Worm (Caenorhabditis elegans) whole organism, L4/young adult: ENCODE data around the gene unc-10.
A peak's percentile ranks its signal among the peaks of the same experiment; 100 is the strongest.

Source experiments
- W03F9.2 ChIP-seq: fragments of 150-350 bp; optimal IDR thresholded peaks from 2 replicates; lab custom pipeline; 2014; ENCODE audit warnings: missing biosample characterization, missing genetic modification characterization
- dao-5 ChIP-seq: sonication (generic microtip); optimal IDR thresholded peaks from 2 replicates; lab custom pipeline; 2016; ENCODE audit warnings: missing genotype, missing genetic modification characterization, moderate library complexity, missing compliant biosample characterization
- him-1 ChIP-seq: sonication (generic microtip); optimal IDR thresholded peaks from 2 replicates; lab custom pipeline; 2016; ENCODE audit warnings: missing genotype, missing genetic modification reagents, missing genetic modification characterization, missing compliant biosample characterization

Gene unc-10

ce11 chrX:7281347-7281746, 1.2 kb upstream of the unc-10 start:
- TF ChIP-seq him-1 (tag; lab: Kevin White, UChicago) (no peak), W03F9.2 (tag; lab: Kevin White, UChicago) (no peak), dao-5 (no peak)

- TF ChIP-seq W03F9.2 (tag; lab: Kevin White, UChicago), result no peak
- no peak for TF ChIP-seq dao-5
- no peak for TF ChIP-seq him-1 (tag; lab: Kevin White, UChicago)
Observed at ce11 chrX:7278095-7278494, 2.0 kb downstream of the unc-10 start.

DNA sequence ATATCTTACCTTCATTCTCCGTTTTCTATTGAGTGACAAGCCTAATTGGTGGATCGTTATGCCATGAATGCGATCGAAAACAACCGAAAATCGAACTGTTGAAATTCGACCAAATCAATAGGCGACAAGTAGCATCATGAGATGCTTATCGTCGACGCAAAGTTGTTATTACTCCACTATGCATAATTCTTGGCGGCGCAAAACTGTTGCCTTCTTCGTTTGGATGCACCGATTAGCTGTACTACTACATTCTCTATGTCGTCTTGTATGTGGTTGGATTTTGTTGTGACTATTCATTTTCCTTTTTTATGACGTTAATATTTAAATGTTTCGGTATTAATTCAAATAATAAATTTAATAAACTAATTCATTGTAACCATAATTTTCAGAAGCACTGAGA, 8.2 kb downstream of the unc-10 start, which contains the start of gene F46H5.11:
Gene F46H5.11, minus strand, starts transcription at position 101 of the 400 bp plus-strand sequence.
- TF ChIP-seq W03F9.2 (tag; lab: Kevin White, UChicago) (no peak), him-1 (tag; lab: Kevin White, UChicago) (no peak), dao-5 (no peak)

DNA sequence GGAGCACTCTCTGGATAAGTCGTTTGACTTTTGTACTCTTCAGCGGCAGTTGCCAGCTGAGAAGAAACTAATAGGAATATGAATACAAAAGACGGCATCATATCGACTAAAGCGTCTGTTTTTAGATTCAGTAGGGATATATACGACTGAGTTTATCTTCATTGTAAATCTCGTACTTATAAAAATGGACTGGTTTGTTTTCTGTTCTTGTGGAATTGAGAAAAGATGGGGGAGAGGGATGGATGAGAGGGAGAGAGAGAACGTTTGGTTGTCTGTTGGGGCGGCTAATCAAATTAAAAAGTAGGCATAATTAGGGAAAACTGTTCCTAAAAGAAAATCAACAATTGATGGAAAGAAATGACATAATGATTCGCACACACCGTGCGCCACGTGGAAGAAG, 10.7 kb downstream of the unc-10 start, which contains the start of gene grd-7:
Gene grd-7, minus strand, starts transcription at position 101 of the 400 bp plus-strand sequence.
- TF ChIP-seq him-1 (tag; lab: Kevin White, UChicago) (no peak), W03F9.2 (tag; lab: Kevin White, UChicago) (no peak), dao-5 (no peak)

- TF ChIP-seq dao-5, result no peak
- TF ChIP-seq him-1 (tag; lab: Kevin White, UChicago), result no peak
- no peak for TF ChIP-seq W03F9.2 (tag; lab: Kevin White, UChicago)
Observed at ce11 chrX:7268965-7269364, 11.2 kb downstream of the unc-10 start.

DNA sequence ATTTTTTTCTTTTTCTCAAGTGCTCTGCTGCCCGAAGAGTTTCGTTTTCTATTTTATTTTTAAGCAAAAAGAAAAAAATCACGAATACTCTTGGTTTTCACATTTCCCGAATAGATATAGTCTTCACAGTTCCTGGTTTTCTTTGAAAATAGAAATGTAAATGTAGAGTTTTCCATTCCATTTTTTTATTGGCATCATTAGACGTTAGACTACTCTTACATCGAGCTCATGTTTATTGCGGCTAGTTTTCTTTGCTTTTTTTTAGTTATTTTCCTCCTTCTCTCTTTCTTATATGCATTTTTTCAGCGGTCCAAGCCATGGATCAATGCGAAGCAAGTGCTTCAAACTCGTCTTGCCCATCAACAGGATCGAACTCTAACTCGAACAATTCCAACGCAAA, 14.8 kb downstream of the unc-10 start, which contains the start of gene F46H5.2:
Gene F46H5.2, plus strand, starts transcription at position 301 of the 400 bp plus-strand sequence.
- no peak for TF ChIP-seq W03F9.2 (tag; lab: Kevin White, UChicago)
- no peak for TF ChIP-seq dao-5
- no peak for TF ChIP-seq him-1 (tag; lab: Kevin White, UChicago)

ce11 chrX:7264591-7265306, 15.4 kb downstream of the unc-10 start:
- TF ChIP-seq him-1 (tag; lab: Kevin White, UChicago) (peak; percentile 84), dao-5 (no peak)

- no peak for TF ChIP-seq W03F9.2 (tag; lab: Kevin White, UChicago)
- no peak for TF ChIP-seq dao-5
- no peak for TF ChIP-seq him-1 (tag; lab: Kevin White, UChicago)
Observed at ce11 chrX:7260327-7261019, 19.6 kb downstream of the unc-10 start, which contains the start of gene lact-1. Gene lact-1, minus strand, starts transcription at chrX:7260377.

- TF ChIP-seq W03F9.2 (tag; lab: Kevin White, UChicago), result no peak
Observed at ce11 chrX:7256891-7257290, 23.2 kb downstream of the unc-10 start, which contains the start of gene F46H5.5. Gene F46H5.5, minus strand, starts transcription at chrX:7256991.

DNA sequence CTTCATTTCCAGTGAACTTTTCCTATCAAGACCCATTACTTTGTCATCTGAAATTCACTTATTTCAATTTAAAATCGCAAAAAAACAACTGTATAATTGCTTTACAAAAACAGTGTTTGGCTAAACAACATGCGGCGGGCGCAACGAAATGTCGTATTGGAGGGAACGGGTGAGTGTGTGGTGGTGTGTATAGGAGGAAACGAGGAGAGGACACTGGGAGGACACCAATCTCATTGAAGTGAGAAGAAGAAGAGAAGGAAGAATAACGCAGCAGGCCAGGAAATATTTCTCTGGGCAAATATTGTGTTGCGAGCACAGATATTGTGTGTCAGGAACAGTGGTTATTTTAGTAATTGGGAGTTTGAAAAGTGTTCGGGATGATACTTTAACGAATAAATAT, 25.6 kb downstream of the unc-10 start, which contains the start of gene F46H5.4:
Gene F46H5.4, minus strand, starts transcription at position 53 of the 400 bp plus-strand sequence.
- peak; percentile 15 for TF ChIP-seq him-1 (tag; lab: Kevin White, UChicago)
- no peak for TF ChIP-seq dao-5

DNA sequence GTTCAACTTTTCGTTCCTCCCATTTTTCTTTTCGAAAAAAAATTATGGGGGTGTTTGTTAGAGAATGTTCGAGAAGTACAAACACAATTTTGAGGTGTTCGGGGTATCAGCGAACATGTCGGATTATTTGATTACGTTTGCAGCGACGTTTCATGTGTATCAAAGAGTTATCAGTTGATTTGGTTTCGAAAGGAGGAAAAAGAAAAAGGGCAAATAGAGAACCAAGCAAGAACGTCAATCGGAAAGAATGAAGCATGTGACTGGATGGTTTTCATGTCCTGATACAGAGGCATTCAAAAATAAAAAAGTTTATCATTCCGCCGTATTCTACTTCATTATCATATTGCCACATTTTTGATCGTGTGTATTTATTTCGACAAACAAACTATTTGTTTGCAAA, 35.4 kb downstream of the unc-10 start:
- TF ChIP-seq him-1 (tag; lab: Kevin White, UChicago), result no peak
- peak; percentile 22 for TF ChIP-seq W03F9.2 (tag; lab: Kevin White, UChicago)
- TF ChIP-seq dao-5, result no peak

- no peak for TF ChIP-seq him-1 (tag; lab: Kevin White, UChicago)
- no peak for TF ChIP-seq W03F9.2 (tag; lab: Kevin White, UChicago)
- TF ChIP-seq dao-5, result no peak
Observed at ce11 chrX:7242878-7243277, 37.2 kb downstream of the unc-10 start, which contains the start of gene F46H5.7. Gene F46H5.7, minus strand, starts transcription at chrX:7242983.

ce11 chrX:7242119-7242518, 38.0 kb downstream of the unc-10 start:
- TF ChIP-seq W03F9.2 (tag; lab: Kevin White, UChicago) (no peak), dao-5 (no peak), him-1 (tag; lab: Kevin White, UChicago) (no peak)

ce11 chrX:7238562-7238961, 41.6 kb downstream of the unc-10 start, which contains the start of gene F46H5.3:
Gene F46H5.3, minus strand, starts transcription at chrX:7238662.
- no peak for TF ChIP-seq W03F9.2 (tag; lab: Kevin White, UChicago)
- TF ChIP-seq him-1 (tag; lab: Kevin White, UChicago), result no peak
- no peak for TF ChIP-seq dao-5
